Fruit fly (Drosophila melanogaster): ENCODE results near the gene CG32579.

Gene CG32579

DNA sequence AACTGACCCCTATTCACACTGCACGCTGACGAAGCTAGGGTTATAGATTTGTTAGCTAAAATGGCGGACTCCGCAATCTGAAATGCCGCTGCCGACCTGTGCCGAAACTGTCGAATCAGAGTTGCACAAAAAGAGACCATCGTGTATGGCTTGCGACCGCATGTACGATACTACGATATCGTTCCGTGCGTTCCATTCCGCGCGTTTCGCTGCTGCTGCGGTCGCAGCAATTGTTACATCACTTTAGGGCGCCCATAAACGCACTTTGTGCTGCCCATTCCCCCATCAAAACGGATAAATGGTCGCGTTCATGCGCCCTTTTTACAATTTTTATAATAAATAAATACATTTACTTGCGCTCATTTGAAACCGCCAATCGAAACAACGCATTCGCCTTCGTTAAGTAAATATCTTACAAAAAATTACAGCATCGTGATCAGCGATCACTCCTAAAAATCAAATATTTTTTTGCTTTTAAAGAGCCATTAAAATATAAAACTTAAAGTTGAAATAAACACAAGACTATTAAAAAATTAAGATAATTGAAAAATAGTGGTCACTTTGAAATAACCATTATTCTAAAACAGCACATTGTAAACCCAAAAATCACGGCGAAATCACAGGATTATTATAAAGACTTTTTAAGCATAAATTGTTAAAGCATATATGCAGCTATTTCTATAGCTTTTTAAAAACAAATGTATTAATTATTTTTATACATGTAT is 2.7 kb upstream of the CG32579 start, which contains the start of gene Cyp1:
Gene Cyp1, minus strand, starts transcription at position 174 of the 725 bp plus-strand sequence.
- peak; percentile 11 to 28 for TF ChIP-seq dpn (GFP tag; optimal IDR thresholded peaks at IDR 0.05)
- TF ChIP-seq Hr51 (GFP tag; optimal IDR thresholded peaks at IDR 0.05), result peak in 1 of 2 experiments; percentile 5
- TF ChIP-seq Optix (GFP tag; IDR thresholded peaks at IDR 0.05), result peak; percentile 25; the same call in 1 of the 3 replicates
- 0 out of 3 replicates have a peak, but pooled peaks have one; percentile 35 for TF ChIP-seq sr (GFP tag; IDR thresholded peaks at IDR 0.05)
- TF ChIP-seq CG8388 (GFP tag; optimal IDR thresholded peaks at IDR 0.05), result no peak
- no peak for TF ChIP-seq fu2 (GFP tag; optimal IDR thresholded peaks at IDR 0.05)
- TF ChIP-seq CG10462 (GFP tag; optimal IDR thresholded peaks at IDR 0.05), result no peak
- TF ChIP-seq CG6689 (GFP tag; IDR thresholded peaks at IDR 0.05), result peak; percentile 41; the same call in 1 of the 2 replicates
- TF ChIP-seq CG11398 (GFP tag; optimal IDR thresholded peaks at IDR 0.05), result no peak
- peak; percentile 70 for TF ChIP-seq CG14667 (GFP tag; IDR thresholded peaks at IDR 0.05)
- TF ChIP-seq oc (tag; optimal IDR thresholded peaks at IDR 0.05), result no peak
- TF ChIP-seq CG14860 (GFP tag; IDR thresholded peaks at IDR 0.05; ENCODE audit: partially characterized antibody), result peak; percentile 58; the same call in 2 of the 3 replicates
- TF ChIP-seq CG10209 (GFP tag; optimal IDR thresholded peaks at IDR 0.05), result no peak
- TF ChIP-seq CG10366 (GFP tag; IDR thresholded peaks at IDR 0.05), result peak; percentile 37
- no peak for TF ChIP-seq CG2202 (tag; optimal IDR thresholded peaks at IDR 0.05)
- no peak for TF ChIP-seq bowl (GFP tag; IDR thresholded peaks at IDR 0.05)
- TF ChIP-seq crp (GFP tag; optimal IDR thresholded peaks at IDR 0.05), result no peak
- no peak for TF ChIP-seq Sin3A (optimal IDR thresholded peaks at IDR 0.05)
- no peak for TF ChIP-seq Hmx (GFP tag; optimal IDR thresholded peaks at IDR 0.05)
- peak; percentile 9 for TF ChIP-seq HLH54F (GFP tag; optimal IDR thresholded peaks at IDR 0.05)
- no peak for TF ChIP-seq CG18619 (GFP tag; optimal IDR thresholded peaks at IDR 0.05)
- TF ChIP-seq CG4282 (GFP tag; optimal IDR thresholded peaks at IDR 0.05), result no peak
- peak; percentile 10 for TF ChIP-seq NC2β (GFP tag; optimal IDR thresholded peaks at IDR 0.05)
- no peak for TF ChIP-seq Camta (GFP tag; optimal IDR thresholded peaks at IDR 0.05)
- TF ChIP-seq HmgZ (tag; optimal IDR thresholded peaks at IDR 0.05), result peak; percentile 24
- TF ChIP-seq CG17802 (tag; optimal IDR thresholded peaks at IDR 0.05), result peak; percentile 27
- peak; percentile 44; the same call in 1 of the 2 replicates for TF ChIP-seq sim (GFP tag; IDR thresholded peaks at IDR 0.05)
- peak; percentile 12 for TF ChIP-seq ewg (GFP tag; optimal IDR thresholded peaks at IDR 0.05)
- TF ChIP-seq CG15011 (GFP tag; optimal IDR thresholded peaks at IDR 0.05), result no peak
- TF ChIP-seq Dll (GFP tag; IDR thresholded peaks at IDR 0.05; ENCODE audit: partially characterized antibody), result peak; percentile 65; the same call in 3 of the 4 replicates
- TF ChIP-seq gsb-n (tag; optimal IDR thresholded peaks at IDR 0.05), result no peak
- no peak for TF ChIP-seq CG31388 (GFP tag; optimal IDR thresholded peaks at IDR 0.05)
- TF ChIP-seq CG7839 (tag; optimal IDR thresholded peaks at IDR 0.05), result no peak
- TF ChIP-seq Stat92E (GFP tag; optimal IDR thresholded peaks at IDR 0.05), result no peak
- no peak for TF ChIP-seq tll (GFP tag; optimal IDR thresholded peaks at IDR 0.05)
- TF ChIP-seq pho (GFP tag; optimal IDR thresholded peaks at IDR 0.05), result no peak
- TF ChIP-seq E2f1 (GFP tag; IDR thresholded peaks at IDR 0.05), result peak; percentile 60
- TF ChIP-seq CG2712 (tag; optimal IDR thresholded peaks at IDR 0.05), result peak; percentile 51
- no peak for TF ChIP-seq CG17385 (GFP tag; optimal IDR thresholded peaks at IDR 0.05)
- TF ChIP-seq Aef1 (GFP tag; IDR thresholded peaks at IDR 0.05), result 0 out of 3 replicates have a peak, but pooled peaks have one; percentile 27
- peak; percentile 45 for TF ChIP-seq gsb (GFP tag; IDR thresholded peaks at IDR 0.05)
- TF ChIP-seq tin (GFP tag; optimal IDR thresholded peaks at IDR 0.05), result peak; percentile 3
- no peak for TF ChIP-seq CG34376 (GFP tag; optimal IDR thresholded peaks at IDR 0.05)
- TF ChIP-seq fd96Cb (tag; optimal IDR thresholded peaks at IDR 0.05), result peak; percentile 35
- TF ChIP-seq Hmr (GFP tag; optimal IDR thresholded peaks at IDR 0.05), result peak; percentile 56
- TF ChIP-seq Dek (tag; optimal IDR thresholded peaks at IDR 0.05), result no peak
- TF ChIP-seq CG18764 (GFP tag; optimal IDR thresholded peaks at IDR 0.05), result peak; percentile 72
- TF ChIP-seq Atf3 (GFP tag; optimal IDR thresholded peaks at IDR 0.05), result no peak
- TF ChIP-seq az2 (GFP tag; optimal IDR thresholded peaks at IDR 0.05), result no peak
